Fruit fly (Drosophila melanogaster): Measurements from ENCODE around the gene CG12986.

The CG12986 gene

dm6 chrX:17780295-17780694, 39.2 kb downstream of the CG12986 start (continued):
- TF ChIP-seq tap (tag; optimal IDR thresholded peaks at IDR 0.05) (peak; percentile 0), usp (GFP tag; optimal IDR thresholded peaks at IDR 0.05) (no peak), CG17328 (GFP tag; IDR thresholded peaks at IDR 0.05) (0 out of 2 replicates have a peak, but pooled peaks have one; percentile 22), CG14965 (GFP tag; optimal IDR thresholded peaks at IDR 0.05; ENCODE audit: borderline replicate concordance) (no peak), sob (GFP tag; IDR thresholded peaks at IDR 0.05) (no peak), CG11695 (GFP tag; IDR thresholded peaks at IDR 0.05) (0 out of 3 replicates have a peak, but pooled peaks have one; percentile 43), CG17359 (tag; optimal IDR thresholded peaks at IDR 0.05) (peak; percentile 3), CG2129 (GFP tag; IDR thresholded peaks at IDR 0.05; ENCODE audit: partially characterized antibody) (no peak), CG11093 (GFP tag; IDR thresholded peaks at IDR 0.05) (no peak), CrebB (tag; optimal IDR thresholded peaks at IDR 0.05) (no peak), Chrac-16 (GFP tag; optimal IDR thresholded peaks at IDR 0.05) (peak; percentile 1), tx (GFP tag; optimal IDR thresholded peaks at IDR 0.05) (peak; percentile 10), Hmr (GFP tag; optimal IDR thresholded peaks at IDR 0.05) (no peak), NfI (GFP tag; optimal IDR thresholded peaks at IDR 0.05) (no peak), lab (GFP tag; optimal IDR thresholded peaks at IDR 0.05) (no peak), CG11398 (GFP tag; optimal IDR thresholded peaks at IDR 0.05) (no peak), wek (GFP tag; optimal IDR thresholded peaks at IDR 0.05) (no peak), wor (GFP tag; IDR thresholded peaks at IDR 0.05) (no peak), Oli (tag; optimal IDR thresholded peaks at IDR 0.05) (peak; percentile 65), so (GFP tag; IDR thresholded peaks at IDR 0.05) (no peak), CG13624 (GFP tag; optimal IDR thresholded peaks at IDR 0.05) (no peak), Hand (GFP tag; optimal IDR thresholded peaks at IDR 0.05) (no peak), vnd (GFP tag; IDR thresholded peaks at IDR 0.05; ENCODE audit: partially characterized antibody) (no peak), sisA (GFP tag; IDR thresholded peaks at IDR 0.05) (no peak), Hmx (GFP tag; optimal IDR thresholded peaks at IDR 0.05) (no peak), CG11560 (tag; IDR thresholded peaks at IDR 0.05) (no peak), CG12769 (tag; optimal IDR thresholded peaks at IDR 0.05) (no peak), CG4854 (GFP tag; optimal IDR thresholded peaks at IDR 0.05) (no peak), eve (GFP tag; optimal IDR thresholded peaks at IDR 0.05) (peak in 1 of 2 experiments; percentile 78), Mad (GFP tag; optimal IDR thresholded peaks at IDR 0.05) (no peak), CG17912 (GFP tag; optimal IDR thresholded peaks at IDR 0.05) (no peak), Abd-B (GFP tag; optimal IDR thresholded peaks at IDR 0.05) (no peak), CG15479 (GFP tag; optimal IDR thresholded peaks at IDR 0.05) (no peak), otp (GFP tag; IDR thresholded peaks at IDR 0.05) (no peak), CG4404 (GFP tag; IDR thresholded peaks at IDR 0.05) (peak; percentile 30; the same call in 1 of the 2 replicates), Neu2 (GFP tag; optimal IDR thresholded peaks at IDR 0.05; ENCODE audit: borderline replicate concordance) (no peak), TFAM (GFP tag; optimal IDR thresholded peaks at IDR 0.05) (no peak), jigr1 (GFP tag; IDR thresholded peaks at IDR 0.05) (no peak), wdn (GFP tag; IDR thresholded peaks at IDR 0.05) (no peak), CG14050 (GFP tag; IDR thresholded peaks at IDR 0.05) (no peak), knrl (GFP tag; IDR thresholded peaks at IDR 0.05; ENCODE audit: partially characterized antibody) (no peak), kah (GFP tag; optimal IDR thresholded peaks at IDR 0.05) (no peak), CG12155 (GFP tag; optimal IDR thresholded peaks at IDR 0.05) (no peak), p53 (GFP tag; optimal IDR thresholded peaks at IDR 0.05) (no peak), Deaf1 (tag; optimal IDR thresholded peaks at IDR 0.05) (no peak), Ravus (GFP tag; IDR thresholded peaks at IDR 0.05) (no peak), CG6689 (GFP tag; IDR thresholded peaks at IDR 0.05) (peak; percentile 49), CG13424 (tag; optimal IDR thresholded peaks at IDR 0.05) (peak; percentile 59), dpn (GFP tag; optimal IDR thresholded peaks at IDR 0.05) (peak in 1 of 2 experiments; percentile 45), caup (GFP tag; optimal IDR thresholded peaks at IDR 0.05; ENCODE audit: severe bottlenecking) (no peak), Gug (GFP tag; IDR thresholded peaks at IDR 0.05) (no peak)
